Worm (Caenorhabditis elegans) whole organism, L3 larva: ENCODE measurements around the gene taf-9.

Experiments
- ZK546.5 ChIP-seq: sonication (generic microtip); optimal IDR thresholded peaks from 2 replicates; lab custom pipeline; 2017; ENCODE audit warnings: missing biosample characterization, missing genetic modification characterization
- aly-2 ChIP-seq: fragments of 150-350 bp; optimal IDR thresholded peaks from 2 replicates; lab custom pipeline; 2014; ENCODE audit warnings: missing biosample characterization, missing genetic modification characterization
- ama-1 ChIP-seq: fragments of 150-350 bp; optimal IDR thresholded peaks from 2 replicates; lab custom pipeline; 2018
- ceh-16 ChIP-seq: sonication (generic microtip); optimal IDR thresholded peaks from 2 replicates; lab custom pipeline; 2017; ENCODE audit warnings: missing biosample characterization, missing genetic modification characterization
- ceh-28 ChIP-seq: fragments of 150-350 bp; optimal IDR thresholded peaks from 2 replicates; lab custom pipeline; 2014; ENCODE audit warnings: missing biosample characterization, missing genetic modification reagents, missing genetic modification characterization
- ceh-82 ChIP-seq: fragments of 150-350 bp; optimal IDR thresholded peaks from 2 replicates; lab custom pipeline; 2014; ENCODE audit warnings: missing biosample characterization, missing genetic modification characterization
- egl-27 ChIP-seq: sonication (generic microtip); optimal IDR thresholded peaks from 4 replicates; lab custom pipeline; 2017; ENCODE audit warnings: missing biosample characterization, missing genetic modification reagents, missing genetic modification characterization
- egl-5 ChIP-seq: fragments of 150-350 bp; optimal IDR thresholded peaks from 2 replicates; lab custom pipeline; 2017; ENCODE audit warnings: missing biosample characterization, missing genetic modification reagents, missing genetic modification characterization, inconsistent platforms
- elt-1 ChIP-seq: fragments of 150-350 bp; optimal IDR thresholded peaks from 2 replicates; lab custom pipeline; 2014; ENCODE audit warnings: missing biosample characterization, missing genetic modification characterization
- elt-2 ChIP-seq: sonication (generic microtip); optimal IDR thresholded peaks from 2 replicates; lab custom pipeline; 2016; ENCODE audit warnings: missing genetic modification reagents, mild to moderate bottlenecking, missing genetic modification characterization, missing compliant biosample characterization
- elt-3 ChIP-seq, 3 experiments: fragments of 150-350 bp in 1 of 3; sonication (generic microtip) in 2 of 3; optimal IDR thresholded peaks; 2 replicates in 2 of 3; 4 replicates in 1 of 3; lab custom pipeline; 2014 to 2017; ENCODE audit warnings: missing biosample characterization in 3 of 3, missing genetic modification characterization in 3 of 3
- eor-1 ChIP-seq, 2 experiments: fragments of 150-350 bp; optimal IDR thresholded peaks; 2 replicates each; lab custom pipeline; 2014 to 2018; ENCODE audit warnings: missing biosample characterization in 2 of 2, missing genetic modification characterization in 2 of 2
- fkh-10 ChIP-seq: sonication (generic microtip); optimal IDR thresholded peaks from 2 replicates; lab custom pipeline; 2017; ENCODE audit warnings: missing biosample characterization, missing genetic modification reagents, missing genetic modification characterization
- fkh-2 ChIP-seq: fragments of 150-350 bp; optimal IDR thresholded peaks from 2 replicates; lab custom pipeline; 2014; ENCODE audit warnings: missing biosample characterization, missing genetic modification reagents, missing genetic modification characterization
- fos-1 ChIP-seq: fragments of 150-350 bp; optimal IDR thresholded peaks from 2 replicates; lab custom pipeline; 2014; ENCODE audit warnings: missing biosample characterization, missing genetic modification characterization
- hmg-11 ChIP-seq: sonication (generic microtip); optimal IDR thresholded peaks from 2 replicates; lab custom pipeline; 2016; ENCODE audit warnings: missing genetic modification characterization, missing compliant biosample characterization
- jun-1 ChIP-seq: fragments of 150-350 bp; optimal IDR thresholded peaks from 2 replicates; lab custom pipeline; 2014; ENCODE audit warnings: missing biosample characterization, missing genetic modification reagents, missing genetic modification characterization
- lin-15B ChIP-seq: fragments of 150-350 bp; optimal IDR thresholded peaks from 2 replicates; lab custom pipeline; 2014; ENCODE audit warnings: missing biosample characterization, missing genetic modification characterization
- lin-39 ChIP-seq: fragments of 150-350 bp; optimal IDR thresholded peaks from 2 replicates; lab custom pipeline; 2018; ENCODE audit warnings: missing biosample characterization, missing genetic modification reagents, missing genetic modification characterization
- lsy-12 ChIP-seq: sonication (generic microtip); optimal IDR thresholded peaks from 2 replicates; lab custom pipeline; 2016; ENCODE audit warnings: mild to moderate bottlenecking, missing genetic modification characterization, missing compliant biosample characterization
- mdl-1 ChIP-seq: fragments of 150-350 bp; optimal IDR thresholded peaks from 2 replicates; lab custom pipeline; 2014; ENCODE audit warnings: missing biosample characterization, missing genetic modification characterization
- nfya-1 ChIP-seq: sonication (generic microtip); optimal IDR thresholded peaks from 2 replicates; lab custom pipeline; 2017; ENCODE audit warnings: missing genetic modification characterization, mild to moderate bottlenecking, missing compliant biosample characterization, antibody characterized with exemption, moderate library complexity; ENCODE audit not compliant: insufficient read depth
- nhr-11 ChIP-seq: fragments of 150-350 bp; optimal IDR thresholded peaks from 2 replicates; lab custom pipeline; 2014; ENCODE audit warnings: missing biosample characterization, missing genetic modification characterization
- nhr-43 ChIP-seq: sonication (generic microtip); optimal IDR thresholded peaks from 2 replicates; lab custom pipeline; 2016; ENCODE audit warnings: mild to moderate bottlenecking, missing genetic modification characterization, missing compliant biosample characterization; ENCODE audit not compliant: poor library complexity, severe bottlenecking
- nhr-67 ChIP-seq: fragments of 150-350 bp; optimal IDR thresholded peaks from 2 replicates; lab custom pipeline; 2014; ENCODE audit warnings: missing biosample characterization, missing genetic modification characterization
- nhr-77 ChIP-seq: fragments of 150-350 bp; optimal IDR thresholded peaks from 2 replicates; lab custom pipeline; 2014; ENCODE audit warnings: missing biosample characterization, missing genetic modification characterization
- pqm-1 ChIP-seq: fragments of 150-350 bp; optimal IDR thresholded peaks from 2 replicates; lab custom pipeline; 2017; ENCODE audit warnings: missing biosample characterization, missing genetic modification characterization, inconsistent platforms
- skn-1 ChIP-seq: fragments of 150-350 bp; optimal IDR thresholded peaks from 2 replicates; lab custom pipeline; 2014; ENCODE audit warnings: missing biosample characterization, missing genetic modification characterization
- snpc-4 ChIP-seq: fragments of 150-350 bp; optimal IDR thresholded peaks from 2 replicates; lab custom pipeline; 2014; ENCODE audit warnings: missing biosample characterization, missing genetic modification characterization
- tbx-2 ChIP-seq: sonication (generic microtip); optimal IDR thresholded peaks from 2 replicates; lab custom pipeline; 2016; ENCODE audit warnings: mild to moderate bottlenecking, missing genetic modification characterization, missing compliant biosample characterization
- unc-62 ChIP-seq: fragments of 150-350 bp; sonication (generic microtip); optimal IDR thresholded peaks from 4 replicates; lab custom pipeline; 2014; ENCODE audit warnings: missing biosample characterization, missing genetic modification reagents, missing genetic modification characterization
- ztf-11 ChIP-seq: fragments of 150-350 bp; optimal IDR thresholded peaks from 2 replicates; lab custom pipeline; 2014; ENCODE audit warnings: missing biosample characterization, missing genetic modification characterization
- ztf-4 ChIP-seq: fragments of 150-350 bp; optimal IDR thresholded peaks from 2 replicates; lab custom pipeline; 2014; ENCODE audit warnings: missing biosample characterization, missing genetic modification characterization

Gene taf-9

DNA sequence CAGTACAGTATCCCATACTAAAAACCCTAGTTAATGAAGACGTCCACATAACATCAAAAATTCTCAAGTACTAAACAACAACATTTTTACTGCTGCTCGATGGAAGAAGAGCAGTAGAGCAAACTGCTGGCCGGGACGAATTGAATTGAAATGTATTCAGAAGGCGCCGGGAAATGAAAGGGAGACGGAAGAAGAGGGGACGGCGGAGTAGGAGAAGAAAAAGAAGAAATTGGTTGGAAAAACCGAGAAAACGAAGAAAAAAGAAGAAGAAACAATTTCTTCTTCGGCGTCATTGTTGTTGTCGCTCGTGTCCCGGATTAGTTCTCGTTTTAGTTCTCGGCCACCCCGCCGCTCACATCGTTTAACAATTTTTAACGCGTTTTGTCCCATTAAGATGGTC is 9.8 kb downstream of the taf-9 start:
- TF ChIP-seq fkh-10, result peak; percentile 20
- TF ChIP-seq lin-39, result peak; percentile 3
- TF ChIP-seq elt-3 (tag; optimal IDR thresholded peaks at IDR 0.05; lab: Kevin White, UChicago), result no peak
- no peak for TF ChIP-seq eor-1 (tag; optimal IDR thresholded peaks at IDR 0.05; lab: Kevin White, UChicago)
- no peak for TF ChIP-seq jun-1 (tag; lab: Kevin White, UChicago)
- peak; percentile 3 for TF ChIP-seq nfya-1 (tag; lab: Kevin White, UChicago)
- no peak for TF ChIP-seq aly-2
- TF ChIP-seq nhr-67, result no peak

DNA sequence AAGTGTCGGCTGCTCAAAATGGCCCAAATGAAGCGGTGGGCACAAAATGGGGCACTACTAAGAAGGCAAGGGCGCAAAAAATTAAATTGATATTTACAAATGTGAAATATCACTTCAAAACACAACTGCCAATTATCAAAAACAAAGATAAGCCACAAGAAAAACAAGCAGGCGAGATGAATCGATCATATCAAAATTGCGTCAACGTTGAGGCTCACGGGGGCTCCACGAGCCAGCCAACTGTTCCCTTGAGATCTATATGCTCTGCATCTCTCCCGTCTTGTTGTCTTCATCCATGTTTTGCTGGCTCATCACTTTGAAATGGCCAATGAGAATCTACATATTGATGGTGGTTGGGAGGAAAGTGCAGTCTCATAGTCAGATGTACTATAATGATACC is 11.2 kb downstream of the taf-9 start:
- TF ChIP-seq nhr-67, result no peak
- no peak for TF ChIP-seq elt-3 (tag; optimal IDR thresholded peaks at IDR 0.05; lab: Kevin White, UChicago)
- TF ChIP-seq mdl-1, result no peak
- TF ChIP-seq ceh-28 (tag; lab: Kevin White, UChicago), result no peak
- TF ChIP-seq snpc-4 (tag; lab: Kevin White, UChicago), result no peak
- TF ChIP-seq ceh-16 (tag; lab: Kevin White, UChicago), result no peak
- TF ChIP-seq ZK546.5, result no peak
- no peak for TF ChIP-seq jun-1 (tag; lab: Kevin White, UChicago)
- no peak for TF ChIP-seq nhr-43 (tag; lab: Kevin White, UChicago)
- TF ChIP-seq lin-15B (tag; lab: Kevin White, UChicago), result no peak
- peak; percentile 18 for TF ChIP-seq lin-39
- TF ChIP-seq skn-1, result no peak
- peak; percentile 11 for TF ChIP-seq egl-5 (tag; lab: Kevin White, UChicago)
- no peak for TF ChIP-seq unc-62 (GFP tag; lab: Kevin White, UChicago)
- no peak for TF ChIP-seq fos-1
- TF ChIP-seq lsy-12, result no peak
- no peak for TF ChIP-seq nfya-1 (tag; lab: Kevin White, UChicago)
- no peak for TF ChIP-seq ama-1 (lab: Kevin White, UChicago)
- TF ChIP-seq ceh-82 (tag; lab: Kevin White, UChicago), result no peak
- no peak for TF ChIP-seq ztf-11 (tag; lab: Kevin White, UChicago)
- TF ChIP-seq eor-1 (tag; optimal IDR thresholded peaks at IDR 0.05; lab: Kevin White, UChicago), result no peak
- no peak for TF ChIP-seq tbx-2
- TF ChIP-seq ztf-4 (tag; lab: Kevin White, UChicago), result no peak
- TF ChIP-seq elt-1, result peak; percentile 29
- TF ChIP-seq, all 47 proteins: peak for 3

DNA sequence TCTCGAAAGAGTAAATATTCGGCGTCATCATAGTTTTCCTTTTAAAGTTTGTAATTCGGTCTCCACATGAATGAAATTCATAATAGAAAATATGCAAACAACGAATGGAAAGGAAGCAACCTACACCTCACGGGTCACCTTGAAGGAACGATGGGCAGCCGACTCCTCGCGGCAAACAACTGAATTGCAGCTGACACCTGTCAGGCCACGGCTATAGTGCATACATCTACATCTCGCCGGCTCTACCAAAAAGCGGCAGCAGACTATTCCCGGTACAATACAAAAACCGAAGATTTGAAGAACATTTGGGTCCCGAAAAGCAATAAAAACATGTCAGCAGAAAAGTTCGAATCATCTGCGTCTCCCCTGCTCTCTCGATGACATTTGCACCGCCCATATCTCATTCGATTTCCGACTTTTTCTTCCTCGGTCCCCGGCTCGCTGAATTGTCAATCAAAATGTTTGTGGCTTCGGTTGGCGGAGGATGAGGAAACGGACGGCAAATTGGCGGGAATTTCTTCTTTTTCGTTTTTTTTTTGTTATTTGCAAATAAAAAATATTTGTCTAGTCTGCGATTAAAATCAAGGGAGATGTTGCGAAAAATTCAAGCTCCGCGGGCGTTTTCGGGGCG is 11.8 kb downstream of the taf-9 start:
- TF ChIP-seq ztf-11 (tag; lab: Kevin White, UChicago), result no peak
- no peak for TF ChIP-seq nhr-77
- no peak for TF ChIP-seq ceh-82 (tag; lab: Kevin White, UChicago)
- no peak for TF ChIP-seq lin-15B (tag; lab: Kevin White, UChicago)
- TF ChIP-seq skn-1, result no peak
- no peak for TF ChIP-seq jun-1 (tag; lab: Kevin White, UChicago)
- TF ChIP-seq hmg-11, result no peak
- TF ChIP-seq ZK546.5, result no peak
- no peak for TF ChIP-seq fos-1
- TF ChIP-seq nhr-11 (tag; lab: Kevin White, UChicago), result no peak
- TF ChIP-seq nhr-43 (tag; lab: Kevin White, UChicago), result no peak
- TF ChIP-seq nhr-67, result no peak
- TF ChIP-seq snpc-4 (tag; lab: Kevin White, UChicago), result peak; percentile 66
- TF ChIP-seq lin-39, result peak; percentile 7
- TF ChIP-seq egl-27, result no peak
- TF ChIP-seq fkh-2 (tag; lab: Kevin White, UChicago), result no peak
- TF ChIP-seq pqm-1 (tag; lab: Kevin White, UChicago), result no peak
- peak; percentile 32 for TF ChIP-seq nfya-1 (tag; lab: Kevin White, UChicago)
- TF ChIP-seq unc-62 (GFP tag; lab: Kevin White, UChicago), result peak; percentile 31
- peak; percentile 61 for TF ChIP-seq fkh-10
- TF ChIP-seq elt-2 (tag; lab: Kevin White, UChicago), result no peak

- TF ChIP-seq snpc-4 (tag; lab: Kevin White, UChicago) (no peak), nfya-1 (tag; lab: Kevin White, UChicago) (peak; percentile 44), ceh-82 (tag; lab: Kevin White, UChicago) (no peak), nhr-43 (tag; lab: Kevin White, UChicago) (no peak), ceh-16 (tag; lab: Kevin White, UChicago) (no peak), fkh-10 (peak; percentile 62)
These were observed 13.6 kb downstream of the taf-9 start for ce11 chrIII:13637681-13638080.
